Fruit fly (Drosophila melanogaster) whole organism: ENCODE measurements around the gene CG6330.

Experiments used
- CG8478 ChIP-seq: fragments of >200 bp; optimal IDR thresholded peaks from 2 replicates; lab custom pipeline; 2018; ENCODE audit warnings: inconsistent platforms
- Dll ChIP-seq: fragments of >200 bp; optimal IDR thresholded peaks from 2 replicates; lab custom pipeline; 2017
- EcR ChIP-seq, 2 experiments: fragments of >200 bp; optimal IDR thresholded peaks; 2 replicates each; lab custom pipeline; 2017; ENCODE audit warnings: missing biosample characterization in 2 of 2, missing genetic modification characterization in 2 of 2, missing genetic modification reagents in 2 of 2
- pan ChIP-seq: fragments of >200 bp; optimal IDR thresholded peaks from 2 replicates; lab custom pipeline; 2017
- psq ChIP-seq: fragments of >200 bp; optimal IDR thresholded peaks from 2 replicates; lab custom pipeline; 2017
- usp ChIP-seq: fragments of >200 bp; optimal IDR thresholded peaks from 2 replicates; lab custom pipeline; 2017; ENCODE audit warnings: missing biosample characterization, missing genetic modification characterization, mixed read lengths

Gene CG6330

dm6 chr3R:26956376-26957062 is 1.8 kb downstream of the CG6330 start:
- no peak for TF ChIP-seq usp (GFP tag; lab: Kevin White, UChicago)
- no peak for TF ChIP-seq Dll (lab: Kevin White, UChicago)
- TF ChIP-seq psq (lab: Kevin White, UChicago): no peak
- no peak for TF ChIP-seq pan (lab: Kevin White, UChicago)
- TF ChIP-seq CG8478 (lab: Kevin White, UChicago): no peak
- no peak for TF ChIP-seq EcR (GFP tag; optimal IDR thresholded peaks at IDR 0.05; lab: Kevin White, UChicago)

- TF ChIP-seq EcR (GFP tag; optimal IDR thresholded peaks at IDR 0.05; lab: Kevin White, UChicago): no peak
- no peak for TF ChIP-seq pan (lab: Kevin White, UChicago)
Measured at dm6 chr3R:26955527-26955926, 2.8 kb downstream of the CG6330 start.

- TF ChIP-seq pan (lab: Kevin White, UChicago) (peak; percentile 71), psq (lab: Kevin White, UChicago) (no peak), CG8478 (lab: Kevin White, UChicago) (peak; percentile 44)
Measured at dm6 chr3R:26954020-26954672, 4.1 kb downstream of the CG6330 start.

dm6 chr3R:26953478-26953874 is 4.8 kb downstream of the CG6330 start:
- no peak for TF ChIP-seq Dll (lab: Kevin White, UChicago)
- no peak for TF ChIP-seq pan (lab: Kevin White, UChicago)
- no peak for TF ChIP-seq EcR (GFP tag; optimal IDR thresholded peaks at IDR 0.05; lab: Kevin White, UChicago)
- no peak for TF ChIP-seq psq (lab: Kevin White, UChicago)
- no peak for TF ChIP-seq CG8478 (lab: Kevin White, UChicago)
- no peak for TF ChIP-seq usp (GFP tag; lab: Kevin White, UChicago)

- TF ChIP-seq Dll (lab: Kevin White, UChicago): no peak
- TF ChIP-seq usp (GFP tag; lab: Kevin White, UChicago): no peak
- no peak for TF ChIP-seq psq (lab: Kevin White, UChicago)
- no peak for TF ChIP-seq EcR (GFP tag; optimal IDR thresholded peaks at IDR 0.05; lab: Kevin White, UChicago)
- no peak for TF ChIP-seq pan (lab: Kevin White, UChicago)
- no peak for TF ChIP-seq CG8478 (lab: Kevin White, UChicago)
Measured at dm6 chr3R:26952857-26953477, 5.3 kb downstream of the CG6330 start.

dm6 chr3R:26952200-26952856 is 6.0 kb downstream of the CG6330 start:
- TF ChIP-seq usp (GFP tag; lab: Kevin White, UChicago): no peak
- no peak for TF ChIP-seq psq (lab: Kevin White, UChicago)
- TF ChIP-seq EcR (GFP tag; optimal IDR thresholded peaks at IDR 0.05; lab: Kevin White, UChicago): no peak
- TF ChIP-seq pan (lab: Kevin White, UChicago): no peak
- TF ChIP-seq Dll (lab: Kevin White, UChicago): no peak
- no peak for TF ChIP-seq CG8478 (lab: Kevin White, UChicago)

dm6 chr3R:26947296-26947880 is 10.9 kb downstream of the CG6330 start, which contains the start of gene Spag1:
Gene Spag1 (plus strand): TSS chr3R:26947830.
- TF ChIP-seq CG8478 (lab: Kevin White, UChicago): no peak
- TF ChIP-seq Dll (lab: Kevin White, UChicago): no peak
- no peak for TF ChIP-seq pan (lab: Kevin White, UChicago)
- no peak for TF ChIP-seq EcR (GFP tag; optimal IDR thresholded peaks at IDR 0.05; lab: Kevin White, UChicago)
- no peak for TF ChIP-seq psq (lab: Kevin White, UChicago)
- TF ChIP-seq usp (GFP tag; lab: Kevin White, UChicago): no peak

dm6 chr3R:26945233-26945632 is 13.1 kb downstream of the CG6330 start, which contains the start of gene CG14252:
Gene CG14252 (plus strand): TSS chr3R:26945534.
- no peak for TF ChIP-seq usp (GFP tag; lab: Kevin White, UChicago)
- no peak for TF ChIP-seq psq (lab: Kevin White, UChicago)
- TF ChIP-seq pan (lab: Kevin White, UChicago): no peak
- TF ChIP-seq CG8478 (lab: Kevin White, UChicago): no peak
- no peak for TF ChIP-seq Dll (lab: Kevin White, UChicago)
- TF ChIP-seq EcR (GFP tag; optimal IDR thresholded peaks at IDR 0.05; lab: Kevin White, UChicago): no peak

- TF ChIP-seq pan (lab: Kevin White, UChicago): no peak
Measured at dm6 chr3R:26937423-26937822, 20.9 kb downstream of the CG6330 start.

dm6 chr3R:26936501-26936900 is 21.8 kb downstream of the CG6330 start:
- TF ChIP-seq pan (lab: Kevin White, UChicago) (no peak), psq (lab: Kevin White, UChicago) (no peak), EcR (GFP tag; optimal IDR thresholded peaks at IDR 0.05; lab: Kevin White, UChicago) (no peak), usp (GFP tag; lab: Kevin White, UChicago) (no peak), Dll (lab: Kevin White, UChicago) (no peak), CG8478 (lab: Kevin White, UChicago) (no peak)

- no peak for TF ChIP-seq usp (GFP tag; lab: Kevin White, UChicago)
- TF ChIP-seq pan (lab: Kevin White, UChicago): no peak
- TF ChIP-seq psq (lab: Kevin White, UChicago): no peak
- TF ChIP-seq Dll (lab: Kevin White, UChicago): no peak
- TF ChIP-seq CG8478 (lab: Kevin White, UChicago): no peak
- TF ChIP-seq EcR (GFP tag; optimal IDR thresholded peaks at IDR 0.05; lab: Kevin White, UChicago): peak in 1 of 2 experiments; percentile 5
Measured at dm6 chr3R:26935400-26935799, 22.9 kb downstream of the CG6330 start.
